Worm (Caenorhabditis elegans) whole organism, young adult: Measurements from ENCODE around the gene W03F9.2.

ENCODE experiments used
- D2030.7 ChIP-seq: fragments of 200-800 bp; sonication (Bioruptor generic); IDR thresholded peaks from 2 replicates; pipeline ENCODE4 v1.3.6; 2022; ENCODE audit warnings: missing genetic modification reagents, missing genetic modification characterization, missing compliant biosample characterization
- F10E7.11 ChIP-seq: sonication (generic microtip); optimal IDR thresholded peaks from 2 replicates; lab custom pipeline; 2017; ENCODE audit warnings: mild to moderate bottlenecking, missing genetic modification characterization, moderate library complexity, missing compliant biosample characterization
- F23B12.7 ChIP-seq: sonication (generic microtip); optimal IDR thresholded peaks from 2 replicates; lab custom pipeline; 2017; ENCODE audit warnings: missing genetic modification characterization, mild to moderate bottlenecking, missing compliant biosample characterization, antibody characterized with exemption, moderate library complexity; ENCODE audit not compliant: insufficient read depth
- F39B2.1 ChIP-seq: fragments of 200-800 bp; sonication (Bioruptor generic); IDR thresholded peaks from 2 replicates; pipeline ENCODE4 v1.3.6; 2022; ENCODE audit warnings: missing genetic modification reagents, missing genetic modification characterization, missing compliant biosample characterization
- F55B11.4 ChIP-seq: sonication (generic microtip); optimal IDR thresholded peaks from 2 replicates; lab custom pipeline; 2016; ENCODE audit warnings: missing compliant biosample characterization, missing genetic modification characterization, borderline replicate concordance; ENCODE audit not compliant: insufficient read depth
- Y53G8AR.9 ChIP-seq: fragments of 200-800 bp; sonication (Bioruptor generic); conservative IDR thresholded peaks from 2 replicates; pipeline ENCODE4 v1.3.6; 2022; ENCODE audit warnings: missing genetic modification reagents, missing genetic modification characterization, missing compliant biosample characterization
- Y56A3A.18 ChIP-seq: fragments of 200-800 bp; sonication (Bioruptor generic); IDR thresholded peaks from 2 replicates; pipeline ENCODE4 v1.3.6; 2022; ENCODE audit warnings: missing genetic modification reagents, missing genetic modification characterization, missing compliant biosample characterization
- Y95B8A.8 ChIP-seq: fragments of 200-800 bp; sonication (Bioruptor generic); IDR thresholded peaks from 2 replicates; pipeline ENCODE4 v1.3.6; 2022; ENCODE audit warnings: missing genetic modification reagents, missing genetic modification characterization, missing compliant biosample characterization
- attf-6 ChIP-seq: fragments of 200-800 bp; sonication (Bioruptor generic); IDR thresholded peaks from 2 replicates; pipeline ENCODE4 v1.3.6; 2022; ENCODE audit warnings: missing genetic modification reagents, missing genetic modification characterization, missing compliant biosample characterization
- bed-1 ChIP-seq: fragments of 200-800 bp; sonication (Bioruptor generic); IDR thresholded peaks from 2 replicates; pipeline ENCODE4 v1.3.6; 2022; ENCODE audit warnings: missing genetic modification reagents, missing genetic modification characterization, missing compliant biosample characterization
- cebp-1 ChIP-seq, 2 experiments: fragments of 200-800 bp in 1 of 2; sonication (Bioruptor generic) in 1 of 2; sonication (generic microtip) in 1 of 2; IDR thresholded peaks in 1 of 2; optimal IDR thresholded peaks in 1 of 2; 2 replicates each; pipeline versions ENCODE4 v1.3.6 to Lab custom; 2017 to 2022; ENCODE audit warnings: missing compliant biosample characterization in 2 of 2, missing genetic modification characterization in 2 of 2, mild to moderate bottlenecking in 1 of 2, missing genetic modification reagents in 1 of 2, moderate library complexity in 1 of 2
- cebp-2 ChIP-seq: fragments of 200-800 bp; sonication (Bioruptor generic); IDR thresholded peaks from 2 replicates; pipeline ENCODE4 v1.3.6; 2022; ENCODE audit warnings: missing genetic modification characterization, missing compliant biosample characterization
- efl-1 ChIP-seq: fragments of 150-350 bp; optimal IDR thresholded peaks from 2 replicates; lab custom pipeline; 2014; ENCODE audit warnings: missing biosample characterization, missing genetic modification reagents, missing genetic modification characterization
- egl-18 ChIP-seq: fragments of 200-800 bp; sonication (Bioruptor generic); IDR thresholded peaks from 2 replicates; pipeline ENCODE4 v1.3.6; 2022; ENCODE audit warnings: missing genetic modification reagents, missing genetic modification characterization, missing compliant biosample characterization
- ekl-4 ChIP-seq: fragments of 200-800 bp; sonication (Bioruptor generic); IDR thresholded peaks from 2 replicates; pipeline ENCODE4 v1.3.6; 2022; ENCODE audit warnings: missing genetic modification reagents, missing genetic modification characterization, missing compliant biosample characterization
- ets-4 ChIP-seq: fragments of 200-800 bp; sonication (Bioruptor generic); optimal IDR thresholded peaks from 2 replicates; lab custom pipeline; 2018; ENCODE audit warnings: mild to moderate bottlenecking, missing genetic modification characterization, missing compliant biosample characterization
- fkh-3 ChIP-seq: sonication (generic microtip); optimal IDR thresholded peaks from 2 replicates; lab custom pipeline; 2016; ENCODE audit warnings: mild to moderate bottlenecking, missing genetic modification characterization, missing compliant biosample characterization
- gei-17 ChIP-seq: fragments of 200-800 bp; sonication (Bioruptor generic); optimal IDR thresholded peaks from 2 replicates; lab custom pipeline; 2018; ENCODE audit warnings: mild to moderate bottlenecking, missing genetic modification characterization, missing compliant biosample characterization
- him-1 ChIP-seq: sonication (generic microtip); optimal IDR thresholded peaks from 2 replicates; lab custom pipeline; 2016; ENCODE audit warnings: missing genotype, missing genetic modification reagents, missing genetic modification characterization, missing compliant biosample characterization
- hlh-26 ChIP-seq: fragments of 200-800 bp; sonication (Bioruptor generic); conservative IDR thresholded peaks from 2 replicates; pipeline ENCODE4 v1.3.6; 2022; ENCODE audit warnings: missing genetic modification reagents, missing genetic modification characterization, missing compliant biosample characterization
- hmg-1.2 ChIP-seq: fragments of 200-800 bp; sonication (Bioruptor generic); IDR thresholded peaks from 2 replicates; pipeline ENCODE4 v1.3.6; 2022; ENCODE audit warnings: missing genetic modification reagents, missing genetic modification characterization, missing compliant biosample characterization
- hmg-20 ChIP-seq: fragments of 200-800 bp; sonication (Bioruptor generic); IDR thresholded peaks from 2 replicates; pipeline ENCODE4 v1.3.6; 2022; ENCODE audit warnings: missing genetic modification reagents, missing genetic modification characterization, missing compliant biosample characterization
- let-526 ChIP-seq: fragments of 200-800 bp; sonication (Bioruptor generic); IDR thresholded peaks from 2 replicates; pipeline ENCODE4 v1.3.6; 2022; ENCODE audit warnings: missing genetic modification reagents, missing genetic modification characterization, missing compliant biosample characterization
- lin-26 ChIP-seq: fragments of 200-800 bp; sonication (Bioruptor generic); IDR thresholded peaks from 2 replicates; pipeline ENCODE4 v1.3.6; 2022; ENCODE audit warnings: missing genetic modification reagents, missing genetic modification characterization, missing compliant biosample characterization
- lin-35 ChIP-seq, 3 experiments: fragments of 150-350 bp in 2 of 3; sonication (generic microtip) in 1 of 3; optimal IDR thresholded peaks; 2 replicates each; lab custom pipeline; 2014 to 2018; ENCODE audit warnings: missing biosample characterization in 3 of 3, missing genetic modification characterization in 3 of 3, missing genetic modification reagents in 3 of 3
- lin-40 ChIP-seq: sonication (generic microtip); optimal IDR thresholded peaks from 2 replicates; lab custom pipeline; 2016; ENCODE audit warnings: missing genetic modification characterization, mild to moderate bottlenecking, missing compliant biosample characterization, missing genotype, missing genetic modification reagents
- madf-10 ChIP-seq: sonication (generic microtip); optimal IDR thresholded peaks from 2 replicates; lab custom pipeline; 2016; ENCODE audit warnings: mild to moderate bottlenecking, missing genetic modification characterization, missing compliant biosample characterization
- madf-3 ChIP-seq: fragments of 200-800 bp; sonication (Bioruptor generic); IDR thresholded peaks from 2 replicates; pipeline ENCODE4 v1.3.6; 2022; ENCODE audit warnings: missing genetic modification reagents, missing genetic modification characterization, missing compliant biosample characterization
- madf-6 ChIP-seq: fragments of 200-800 bp; sonication (Bioruptor generic); IDR thresholded peaks from 2 replicates; pipeline ENCODE4 v1.3.6; 2022; ENCODE audit warnings: missing genetic modification reagents, missing genetic modification characterization, missing compliant biosample characterization
- mcd-1 ChIP-seq: fragments of 200-800 bp; sonication (Bioruptor generic); IDR thresholded peaks from 2 replicates; pipeline ENCODE4 v1.3.6; 2022; ENCODE audit warnings: missing genetic modification reagents, missing genetic modification characterization, missing compliant biosample characterization
- mes-4 ChIP-seq: sonication (generic microtip); optimal IDR thresholded peaks from 2 replicates; lab custom pipeline; 2016; ENCODE audit warnings: missing genotype, missing genetic modification characterization, missing compliant biosample characterization
- nhr-120 ChIP-seq: fragments of 200-800 bp; sonication (Bioruptor generic); IDR thresholded peaks from 2 replicates; pipeline ENCODE4 v1.3.6; 2022; ENCODE audit warnings: missing genetic modification characterization, missing compliant biosample characterization
- nhr-179 ChIP-seq: sonication (generic microtip); optimal IDR thresholded peaks from 2 replicates; lab custom pipeline; 2016; ENCODE audit warnings: mild to moderate bottlenecking, missing genetic modification characterization, missing compliant biosample characterization
- nhr-80 ChIP-seq: sonication (generic microtip); optimal IDR thresholded peaks from 2 replicates; lab custom pipeline; 2016; ENCODE audit warnings: missing genetic modification characterization, missing compliant biosample characterization
- pbrm-1 ChIP-seq: fragments of 200-800 bp; sonication (Bioruptor generic); IDR thresholded peaks from 2 replicates; pipeline ENCODE4 v1.3.6; 2022; ENCODE audit warnings: missing genetic modification reagents, missing genetic modification characterization, missing compliant biosample characterization
- pha-4 ChIP-seq: fragments of 150-350 bp; sonication (generic microtip); optimal IDR thresholded peaks from 2 replicates; lab custom pipeline; 2014; ENCODE audit warnings: missing biosample characterization, missing genetic modification reagents, missing genetic modification characterization
- rcor-1 ChIP-seq: fragments of 200-800 bp; sonication (Bioruptor generic); IDR thresholded peaks from 2 replicates; pipeline ENCODE4 v1.3.6; 2022; ENCODE audit warnings: missing genetic modification reagents, missing genetic modification characterization, missing compliant biosample characterization
- snpc-1.1 ChIP-seq: sonication (generic microtip); optimal IDR thresholded peaks from 2 replicates; lab custom pipeline; 2017; ENCODE audit warnings: missing genetic modification characterization, mild to moderate bottlenecking, missing compliant biosample characterization, antibody characterized with exemption, moderate library complexity, missing genotype, missing genetic modification reagents; ENCODE audit not compliant: insufficient read depth
- snpc-1.3 ChIP-seq: sonication (generic microtip); optimal IDR thresholded peaks from 2 replicates; lab custom pipeline; 2017; ENCODE audit warnings: missing genetic modification characterization, mild to moderate bottlenecking, missing compliant biosample characterization, antibody characterized with exemption, moderate library complexity, missing genotype, missing genetic modification reagents; ENCODE audit not compliant: insufficient read depth
- snpc-3.4 ChIP-seq: sonication (generic microtip); optimal IDR thresholded peaks from 2 replicates; lab custom pipeline; 2017; ENCODE audit warnings: missing genetic modification characterization, mild to moderate bottlenecking, missing compliant biosample characterization, antibody characterized with exemption, moderate library complexity, missing genotype, missing genetic modification reagents
- tbx-9 ChIP-seq: sonication (generic microtip); optimal IDR thresholded peaks from 2 replicates; lab custom pipeline; 2016; ENCODE audit warnings: borderline replicate concordance, missing genetic modification characterization, inconsistent platforms, missing compliant biosample characterization
- unc-130 ChIP-seq: sonication (generic microtip); optimal IDR thresholded peaks from 2 replicates; lab custom pipeline; 2016; ENCODE audit warnings: missing genetic modification reagents, missing genetic modification characterization, missing compliant biosample characterization
- xnd-1 ChIP-seq: sonication (generic microtip); optimal IDR thresholded peaks from 2 replicates; lab custom pipeline; 2016; ENCODE audit warnings: missing genotype, missing genetic modification reagents, missing genetic modification characterization, missing compliant biosample characterization
- zim-3 ChIP-seq: sonication (generic microtip); optimal IDR thresholded peaks from 2 replicates; lab custom pipeline; 2017; ENCODE audit warnings: mild to moderate bottlenecking, missing genetic modification characterization, moderate library complexity, missing compliant biosample characterization
- ztf-18 ChIP-seq: sonication (generic microtip); optimal IDR thresholded peaks from 2 replicates; lab custom pipeline; 2016; ENCODE audit warnings: missing genotype, mild to moderate bottlenecking, missing genetic modification characterization, missing compliant biosample characterization

The W03F9.2 gene

DNA sequence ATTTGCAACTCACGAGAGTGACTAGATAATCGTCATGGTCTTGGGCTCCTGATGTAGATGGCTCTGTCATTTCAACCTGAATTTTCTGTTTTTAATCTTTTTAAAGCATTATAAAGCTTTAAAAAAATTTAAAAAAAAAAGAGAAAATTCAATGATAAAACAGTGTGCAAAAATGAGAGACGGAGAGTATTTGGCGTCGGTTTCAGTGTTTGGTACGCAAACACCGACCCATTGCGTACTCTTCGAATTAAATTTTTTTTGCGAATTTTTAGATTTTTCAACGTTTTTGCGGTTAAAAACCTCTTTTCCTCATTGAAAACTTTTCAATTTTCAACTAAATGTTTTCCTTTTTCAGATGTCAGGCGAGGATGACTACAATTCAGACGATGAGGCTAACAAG lies at the start of gene W03F9.2, which contains the start of gene sftb-2:
Gene W03F9.2 (minus strand): TSS at position 153 of the 400 bp plus-strand sequence.
Gene sftb-2 (plus strand): TSS at position 356 of the 400 bp plus-strand sequence.
- TF ChIP-seq madf-3 (no peak), hmg-1.2 (GFP tag; lab: Robert Waterston, UW) (peak; percentile 93), snpc-1.3 (tag; lab: Kevin White, UChicago) (peak; percentile 1), mcd-1 (peak; percentile 13; the same call in 1 of the 2 replicates), fkh-3 (no peak), madf-6 (GFP tag; lab: Robert Waterston, UW) (peak; percentile 46; the same call in 1 of the 2 replicates), pha-4 (tag; lab: Kevin White, UChicago) (no peak), D2030.7 (GFP tag; lab: Robert Waterston, UW) (peak; percentile 47; the same call in 1 of the 2 replicates), lin-26 (GFP tag; lab: Robert Waterston, UW) (no peak), Y53G8AR.9 (GFP tag; lab: Robert Waterston, UW) (no peak), Y56A3A.18 (no peak), pbrm-1 (GFP tag; lab: Robert Waterston, UW) (no peak), tbx-9 (tag; lab: Kevin White, UChicago) (no peak), lin-40 (tag; lab: Kevin White, UChicago) (peak; percentile 19), unc-130 (no peak)

DNA sequence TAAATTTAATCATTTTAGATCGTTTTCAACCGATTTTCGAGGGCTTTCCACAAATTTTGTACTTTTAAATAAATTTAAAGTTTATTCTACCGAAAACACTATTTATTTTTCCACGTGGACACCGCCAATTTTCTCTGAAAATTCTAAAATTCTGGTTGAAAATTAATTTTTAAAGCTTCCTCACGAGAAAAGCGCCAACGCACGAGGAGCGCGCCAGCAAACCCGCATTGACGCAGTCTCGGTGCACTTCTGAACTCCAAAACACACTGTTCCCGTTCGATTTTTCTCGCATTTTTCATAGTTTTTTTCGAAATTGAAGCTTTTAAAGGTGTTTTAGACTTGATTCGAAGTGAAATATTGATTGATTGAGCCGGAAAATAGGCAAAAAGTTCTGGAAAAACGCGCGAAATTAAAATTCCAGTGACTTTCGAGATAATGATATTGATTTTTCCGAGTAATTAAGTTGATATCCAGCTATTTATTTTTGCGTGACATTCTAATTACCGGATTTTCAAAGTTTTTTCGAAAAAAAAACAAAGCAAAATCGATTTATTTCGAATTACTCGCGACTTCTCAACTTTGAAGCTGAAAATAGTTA lies 49.1 kb upstream of the W03F9.2 start, which contains the start of gene cul-3:
Gene cul-3 (plus strand): TSS at position 548 of the 598 bp plus-strand sequence.
- peak in 1 of 3 experiments; percentile 24 for TF ChIP-seq lin-35 (GFP tag; optimal IDR thresholded peaks at IDR 0.05; lab: Kevin White, UChicago)
- no peak for TF ChIP-seq cebp-1 (GFP tag; IDR thresholded peaks at IDR 0.05; lab: Robert Waterston, UW)
- peak; percentile 49 for TF ChIP-seq cebp-1 (tag; optimal IDR thresholded peaks at IDR 0.05; lab: Kevin White, UChicago)
- TF ChIP-seq ztf-18, result peak; percentile 93
- no peak for TF ChIP-seq cebp-2 (GFP tag; lab: Robert Waterston, UW)
- no peak for TF ChIP-seq attf-6 (GFP tag; lab: Robert Waterston, UW)
- no peak for TF ChIP-seq gei-17 (GFP tag; lab: Kevin White, UChicago)
- no peak for TF ChIP-seq F10E7.11 (tag; lab: Kevin White, UChicago)
- TF ChIP-seq ekl-4, result no peak
- no peak for TF ChIP-seq nhr-179 (tag; lab: Kevin White, UChicago)
- peak; percentile 63 for TF ChIP-seq D2030.7 (GFP tag; lab: Robert Waterston, UW)
- no peak for TF ChIP-seq egl-18 (GFP tag; lab: Robert Waterston, UW)
- no peak for TF ChIP-seq hmg-20 (GFP tag; lab: Robert Waterston, UW)
- TF ChIP-seq snpc-3.4, result peak; percentile 22
- peak; percentile 5 for TF ChIP-seq efl-1 (GFP tag; lab: Kevin White, UChicago)
- TF ChIP-seq zim-3, result no peak
- no peak for TF ChIP-seq snpc-1.1 (tag; lab: Kevin White, UChicago)
- TF ChIP-seq him-1 (tag; lab: Kevin White, UChicago), result peak; percentile 74
- no peak for TF ChIP-seq Y53G8AR.9 (GFP tag; lab: Robert Waterston, UW)
- TF ChIP-seq mes-4 (tag; lab: Kevin White, UChicago), result no peak
- no peak for TF ChIP-seq ets-4
- TF ChIP-seq madf-10, result no peak
- TF ChIP-seq nhr-80, result no peak
- 0 out of 2 replicates have a peak, but pooled peaks have one; percentile 11 for TF ChIP-seq hmg-1.2 (GFP tag; lab: Robert Waterston, UW)
- TF ChIP-seq F39B2.1 (GFP tag; lab: Robert Waterston, UW), result no peak
- TF ChIP-seq rcor-1 (GFP tag; lab: Robert Waterston, UW), result peak; percentile 10; the same call in 1 of the 2 replicates
- TF ChIP-seq bed-1 (GFP tag; lab: Robert Waterston, UW), result no peak
- no peak for TF ChIP-seq hlh-26 (GFP tag; lab: Robert Waterston, UW)
- TF ChIP-seq F55B11.4 (tag; lab: Kevin White, UChicago), result no peak
- TF ChIP-seq let-526 (GFP tag; lab: Robert Waterston, UW), result no peak
- TF ChIP-seq F23B12.7 (tag; lab: Kevin White, UChicago), result no peak
- TF ChIP-seq Y95B8A.8, result no peak
- no peak for TF ChIP-seq xnd-1 (tag; lab: Kevin White, UChicago)
- no peak for TF ChIP-seq nhr-120
- TF ChIP-seq pbrm-1 (GFP tag; lab: Robert Waterston, UW), result no peak
- TF ChIP-seq lin-40 (tag; lab: Kevin White, UChicago), result peak; percentile 77
